Fruit fly (Drosophila melanogaster): ENCODE measurements around the gene dop.

DNA sequence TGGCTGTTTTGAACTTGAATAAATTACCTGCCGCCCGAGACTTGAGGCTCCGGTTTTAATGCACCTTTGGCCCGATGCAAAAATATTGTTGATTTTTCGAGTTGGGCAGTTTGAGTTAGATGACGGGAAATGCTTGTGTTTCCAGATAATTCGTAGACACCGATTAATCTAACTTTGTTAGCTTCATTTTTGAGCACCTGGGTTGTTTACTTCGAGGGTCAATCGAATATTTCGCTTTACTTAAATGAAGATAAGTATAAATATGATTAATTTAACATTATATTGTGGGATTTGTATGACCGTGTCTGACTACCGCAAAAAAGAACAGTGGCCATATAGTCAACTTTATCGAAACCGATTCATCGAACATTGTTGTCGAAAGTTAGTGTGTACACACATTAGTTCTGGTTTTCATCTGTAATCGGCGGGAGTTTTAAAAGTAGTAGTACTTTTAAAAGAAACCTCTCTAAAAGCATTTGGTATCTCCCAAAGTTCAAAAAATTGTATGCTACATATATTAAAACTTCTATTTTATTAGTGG, 41.9 kb upstream of the dop start, which contains the start of gene CG7945:
- TF ChIP-seq Ets65A (GFP tag), result no peak
- no peak for TF ChIP-seq CG8478 (optimal IDR thresholded peaks at IDR 0.05)

All from whole organism, embryonic.